Fruit fly (Drosophila melanogaster): ENCODE results near the gene stx.

DNA sequence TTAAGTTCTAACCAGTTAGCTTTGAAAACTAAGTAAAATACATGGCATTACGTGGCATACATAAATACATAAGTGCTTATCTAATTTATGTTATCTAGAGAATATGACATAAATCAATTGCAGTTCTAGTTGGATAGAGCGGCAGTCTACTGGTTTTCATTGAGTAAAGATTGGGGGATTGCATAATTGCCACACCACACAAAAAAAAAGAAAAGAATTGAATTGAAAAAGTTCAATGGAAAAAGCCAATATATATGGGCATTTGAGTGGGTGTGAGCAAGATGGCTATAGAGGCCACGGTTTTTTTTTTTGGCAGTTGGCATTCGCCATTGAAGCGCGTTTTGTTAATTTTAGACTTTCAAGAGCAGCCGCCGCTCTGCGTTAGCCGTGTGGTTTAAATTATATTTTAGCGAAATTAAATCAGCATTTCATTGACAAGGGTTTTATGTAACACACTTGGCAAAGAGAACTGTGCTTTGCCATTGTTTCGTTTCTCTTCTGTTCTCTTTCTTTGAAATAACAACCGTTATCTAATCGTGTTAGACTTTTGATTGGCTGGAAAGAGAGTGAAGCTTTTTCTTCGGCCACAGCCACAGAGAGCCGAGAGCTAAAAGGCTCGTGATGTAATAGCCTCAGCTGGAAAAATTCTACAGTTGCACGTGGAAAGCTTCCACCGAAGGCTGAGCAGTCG lies 38.8 kb upstream of the stx start:
- no peak for TF ChIP-seq toe (GFP tag; optimal IDR thresholded peaks at IDR 0.05)
- no peak for TF ChIP-seq bab1 (GFP tag; optimal IDR thresholded peaks at IDR 0.05)

Data from whole organism, adult.